Worm (Caenorhabditis elegans) whole organism, midembryonic: ENCODE data around the gene srg-1.

Experiments used
- T22C8.4 ChIP-seq: fragments of 200-800 bp; sonication (Bioruptor generic); IDR thresholded peaks from 2 replicates; pipeline ENCODE4 v1.3.6; 2022; ENCODE audit warnings: missing genetic modification characterization, missing compliant biosample characterization
- cog-1 ChIP-seq: sonication (generic microtip); optimal IDR thresholded peaks from 2 replicates; lab custom pipeline; 2016; ENCODE audit warnings: missing genetic modification characterization, missing compliant biosample characterization
- klf-2 ChIP-seq: fragments of 200-800 bp; sonication (Bioruptor generic); conservative IDR thresholded peaks from 2 replicates; pipeline ENCODE4 v1.3.6; 2022; ENCODE audit warnings: missing genetic modification reagents, missing genetic modification characterization, missing compliant biosample characterization
- ref-1 ChIP-seq: fragments of 200-800 bp; sonication (Bioruptor generic); conservative IDR thresholded peaks from 2 replicates; pipeline ENCODE4 v1.3.6; 2022; ENCODE audit warnings: missing genetic modification reagents, missing genetic modification characterization, missing compliant biosample characterization
- tab-1 ChIP-seq: fragments of 200-800 bp; sonication (Bioruptor generic); IDR thresholded peaks from 2 replicates; pipeline ENCODE4 v1.3.6; 2022; ENCODE audit warnings: missing genetic modification characterization, missing compliant biosample characterization

ce11 chrIII:6303787-6304186 is 45.6 kb upstream of the srg-1 start:
- TF ChIP-seq tab-1 (GFP tag; lab: Robert Waterston, UW) (no peak), T22C8.4 (GFP tag; lab: Robert Waterston, UW) (no peak), klf-2 (GFP tag; lab: Robert Waterston, UW) (no peak), cog-1 (tag; lab: Kevin White, UChicago) (no peak), ref-1 (no peak)
